Fruit fly (Drosophila melanogaster): Measurements from ENCODE around the gene CG4408.

CG4408 gene

dm6 chr3R:23346893-23347396, 16.4 kb downstream of the CG4408 start (continued):
- TF ChIP-seq Hmx (GFP tag; optimal IDR thresholded peaks at IDR 0.05) (no peak), lmd (GFP tag; IDR thresholded peaks at IDR 0.05) (peak; percentile 50), phol (tag; optimal IDR thresholded peaks at IDR 0.05) (peak; percentile 64), CG10462 (GFP tag; optimal IDR thresholded peaks at IDR 0.05) (peak; percentile 11), Awh (GFP tag; IDR thresholded peaks at IDR 0.05) (peak; percentile 56; the same call in 1 of the 2 replicates), ems (GFP tag; optimal IDR thresholded peaks at IDR 0.05) (peak; percentile 11), CG31224 (GFP tag; IDR thresholded peaks at IDR 0.05) (no peak; the same call in 1 of the 2 replicates), CG6689 (GFP tag; IDR thresholded peaks at IDR 0.05) (peak; percentile 62), toy (GFP tag; IDR thresholded peaks at IDR 0.05) (no peak), CG12769 (tag; optimal IDR thresholded peaks at IDR 0.05) (no peak), tup (GFP tag; optimal IDR thresholded peaks at IDR 0.05) (no peak), hkb (optimal IDR thresholded peaks at IDR 0.05) (no peak), hkb (GFP tag; IDR thresholded peaks at IDR 0.05) (peak; percentile 65; the same call in 1 of the 2 replicates), CkIIα-i1 (GFP tag; IDR thresholded peaks at IDR 0.05) (no peak), trem (tag; optimal IDR thresholded peaks at IDR 0.05) (peak; percentile 12), Bteb2 (GFP tag; optimal IDR thresholded peaks at IDR 0.05) (no peak), Sox102F (GFP tag; optimal IDR thresholded peaks at IDR 0.05) (peak; percentile 57), Dfd (GFP tag; optimal IDR thresholded peaks at IDR 0.05) (no peak), sqz (GFP tag; optimal IDR thresholded peaks at IDR 0.05) (peak; percentile 49), dmrt11E (tag; optimal IDR thresholded peaks at IDR 0.05) (peak; percentile 70), so (GFP tag; IDR thresholded peaks at IDR 0.05) (no peak), chn (GFP tag; optimal IDR thresholded peaks at IDR 0.05) (no peak), oc (tag; optimal IDR thresholded peaks at IDR 0.05) (no peak), seq (GFP tag; IDR thresholded peaks at IDR 0.05) (no peak), tio (GFP tag; optimal IDR thresholded peaks at IDR 0.05) (no peak), Mes4 (GFP tag; optimal IDR thresholded peaks at IDR 0.05) (no peak), maf-S (GFP tag; optimal IDR thresholded peaks at IDR 0.05) (no peak), cad (GFP tag; optimal IDR thresholded peaks at IDR 0.05) (no peak), YL-1 (GFP tag; optimal IDR thresholded peaks at IDR 0.05) (no peak), bigmax (GFP tag; optimal IDR thresholded peaks at IDR 0.05) (no peak), ftz-f1 (GFP tag; optimal IDR thresholded peaks at IDR 0.05) (no peak), insv (GFP tag; optimal IDR thresholded peaks at IDR 0.05) (no peak), usp (GFP tag; optimal IDR thresholded peaks at IDR 0.05) (no peak), CG2129 (GFP tag; IDR thresholded peaks at IDR 0.05; ENCODE audit: partially characterized antibody) (no peak), CG16815 (GFP tag; optimal IDR thresholded peaks at IDR 0.05) (peak; percentile 16), CG17328 (GFP tag; IDR thresholded peaks at IDR 0.05) (peak; percentile 22; the same call in 1 of the 2 replicates), croc (GFP tag; conservative IDR thresholded peaks at IDR 0.05) (no peak), ttk (GFP tag; IDR thresholded peaks at IDR 0.05) (no peak), CG8944 (GFP tag; optimal IDR thresholded peaks at IDR 0.05) (peak; percentile 1), CG2875 (GFP tag; optimal IDR thresholded peaks at IDR 0.05) (no peak), CG10321 (GFP tag; IDR thresholded peaks at IDR 0.05) (no peak), gce (GFP tag; IDR thresholded peaks at IDR 0.05) (0 out of 3 replicates have a peak, but pooled peaks have one; percentile 41), Deaf1 (tag; optimal IDR thresholded peaks at IDR 0.05) (peak; percentile 5), Pdp1 (GFP tag; optimal IDR thresholded peaks at IDR 0.05) (peak in 1 of 2 experiments; percentile 1), CG7928 (GFP tag; optimal IDR thresholded peaks at IDR 0.05) (no peak), C15 (GFP tag; IDR thresholded peaks at IDR 0.05) (no peak), pros (GFP tag; optimal IDR thresholded peaks at IDR 0.05) (no peak), onecut (GFP tag; IDR thresholded peaks at IDR 0.05) (peak; percentile 30; the same call in 1 of the 2 replicates), mam (GFP tag; optimal IDR thresholded peaks at IDR 0.05) (peak; percentile 54), CG43689 (GFP tag; IDR thresholded peaks at IDR 0.05) (no peak), Hand (GFP tag; optimal IDR thresholded peaks at IDR 0.05) (no peak), Rx (GFP tag; IDR thresholded peaks at IDR 0.05) (0 out of 2 replicates have a peak, but pooled peaks have one; percentile 25)

Measured in whole organism, embryonic.